Fruit fly (Drosophila melanogaster): ENCODE data around the gene CG33229.

DNA sequence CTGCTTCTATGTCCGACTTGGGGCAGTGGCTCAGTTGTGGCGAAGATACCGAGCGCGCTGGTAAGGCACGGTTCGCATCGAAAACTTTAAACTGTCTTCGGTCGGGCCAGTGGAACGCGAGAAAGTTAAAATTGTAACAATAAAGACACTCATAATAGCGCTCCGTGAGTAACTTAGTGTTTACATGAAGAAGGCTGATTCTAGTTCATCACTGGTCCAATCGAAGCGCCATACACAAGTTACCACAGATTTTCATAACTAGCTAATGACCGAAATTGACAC is 43.4 kb upstream of the CG33229 start:
- TF ChIP-seq psq (optimal IDR thresholded peaks at IDR 0.05) (no peak), Sin3A (optimal IDR thresholded peaks at IDR 0.05) (no peak), ttk (optimal IDR thresholded peaks at IDR 0.05) (no peak), insv (optimal IDR thresholded peaks at IDR 0.05) (no peak)
